Worm (Caenorhabditis elegans) whole organism, L3 larva: Measurements from ENCODE around the gene nlp-33.

Source experiments
- ceh-82 ChIP-seq: fragments of 150-350 bp; optimal IDR thresholded peaks from 2 replicates; lab custom pipeline; 2014; ENCODE audit warnings: missing biosample characterization, missing genetic modification characterization
- egl-27 ChIP-seq: sonication (generic microtip); optimal IDR thresholded peaks from 4 replicates; lab custom pipeline; 2017; ENCODE audit warnings: missing biosample characterization, missing genetic modification reagents, missing genetic modification characterization
- fkh-10 ChIP-seq: sonication (generic microtip); optimal IDR thresholded peaks from 2 replicates; lab custom pipeline; 2017; ENCODE audit warnings: missing biosample characterization, missing genetic modification reagents, missing genetic modification characterization
- lin-39 ChIP-seq: fragments of 150-350 bp; optimal IDR thresholded peaks from 2 replicates; lab custom pipeline; 2018; ENCODE audit warnings: missing biosample characterization, missing genetic modification reagents, missing genetic modification characterization
- nfya-1 ChIP-seq: sonication (generic microtip); optimal IDR thresholded peaks from 2 replicates; lab custom pipeline; 2017; ENCODE audit warnings: missing genetic modification characterization, mild to moderate bottlenecking, missing compliant biosample characterization, antibody characterized with exemption, moderate library complexity; ENCODE audit not compliant: insufficient read depth
- nhr-11 ChIP-seq: fragments of 150-350 bp; optimal IDR thresholded peaks from 2 replicates; lab custom pipeline; 2014; ENCODE audit warnings: missing biosample characterization, missing genetic modification characterization
- nhr-77 ChIP-seq: fragments of 150-350 bp; optimal IDR thresholded peaks from 2 replicates; lab custom pipeline; 2014; ENCODE audit warnings: missing biosample characterization, missing genetic modification characterization
- pha-4 ChIP-seq: fragments of 150-350 bp; optimal IDR thresholded peaks from 2 replicates; lab custom pipeline; 2014; ENCODE audit warnings: missing biosample characterization, missing genetic modification reagents, missing genetic modification characterization
- snpc-4 ChIP-seq: fragments of 150-350 bp; optimal IDR thresholded peaks from 2 replicates; lab custom pipeline; 2014; ENCODE audit warnings: missing biosample characterization, missing genetic modification characterization
- unc-39 ChIP-seq: sonication (generic microtip); optimal IDR thresholded peaks from 4 replicates; lab custom pipeline; 2017; ENCODE audit warnings: missing biosample characterization, missing genetic modification characterization

DNA sequence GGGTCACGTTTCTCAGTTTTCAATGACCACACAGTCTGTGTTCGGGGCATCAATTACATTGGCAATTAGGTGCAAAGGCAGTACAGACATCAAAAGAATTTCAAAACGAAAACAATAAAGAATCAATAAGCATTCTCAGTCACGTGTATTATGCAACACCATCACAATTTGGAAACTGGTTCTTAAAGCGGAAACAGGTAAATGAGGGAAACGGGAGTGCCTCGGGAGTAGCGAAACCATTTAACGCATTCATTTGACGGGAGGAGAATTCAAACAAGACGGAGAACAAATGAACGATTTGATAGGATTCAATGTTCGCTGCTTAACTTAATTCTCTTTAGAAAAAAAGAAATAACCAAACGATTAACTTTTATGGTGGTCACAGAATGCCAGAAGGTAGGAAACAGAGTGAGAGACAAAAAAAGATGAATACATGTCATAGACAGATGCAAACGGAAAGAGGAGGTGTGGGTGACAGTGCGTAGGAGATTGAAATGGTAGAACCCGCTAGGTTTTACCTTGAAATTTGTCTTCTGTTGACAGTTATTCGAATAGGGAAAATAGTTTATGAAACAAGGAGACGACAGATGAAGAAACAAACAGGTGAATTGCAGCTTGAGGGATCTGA is 49.6 kb downstream of the nlp-33 start:
- TF ChIP-seq nfya-1 (tag; lab: Kevin White, UChicago) = no peak
- no peak for TF ChIP-seq egl-27 (tag; lab: Kevin White, UChicago)
- no peak for TF ChIP-seq lin-39 (tag; lab: Kevin White, UChicago)
- TF ChIP-seq nhr-77 (tag; lab: Kevin White, UChicago) = no peak
- no peak for TF ChIP-seq ceh-82
- TF ChIP-seq fkh-10 (GFP tag; lab: Kevin White, UChicago) = no peak
- no peak for TF ChIP-seq snpc-4 (tag; lab: Kevin White, UChicago)
- no peak for TF ChIP-seq unc-39 (tag; lab: Kevin White, UChicago)
- TF ChIP-seq pha-4 (tag; lab: Kevin White, UChicago) = no peak
- no peak for TF ChIP-seq nhr-11
